Fruit fly (Drosophila melanogaster): ENCODE results near the gene CG14718.

DNA sequence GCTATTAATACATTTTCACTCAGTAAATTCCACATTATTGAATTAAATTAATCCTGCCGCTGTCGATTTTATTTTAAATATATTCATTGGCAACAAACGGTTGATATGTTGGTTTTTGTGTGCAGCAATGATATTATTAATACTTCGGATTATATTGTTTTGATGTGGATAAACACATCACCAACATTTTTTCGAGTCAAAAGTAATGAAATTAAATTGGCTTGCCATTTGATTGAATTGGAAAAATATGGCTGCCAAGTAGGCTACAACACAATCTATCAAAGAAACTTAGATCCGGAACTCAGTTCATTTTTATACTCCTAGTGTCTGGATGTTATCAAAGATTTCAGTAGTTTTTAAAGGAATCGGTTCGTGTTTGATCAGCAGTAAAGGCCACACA is at the start of gene CG14718:
- no peak for TF ChIP-seq Sox102F (GFP tag; optimal IDR thresholded peaks at IDR 0.05)
- TF ChIP-seq CG6276 (GFP tag; optimal IDR thresholded peaks at IDR 0.05) = no peak
- no peak for TF ChIP-seq CG15336 (GFP tag; IDR thresholded peaks at IDR 0.05)
- TF ChIP-seq Hr38 (GFP tag; optimal IDR thresholded peaks at IDR 0.05) = no peak

All from whole organism, prepupa.